Fruit fly (Drosophila melanogaster) whole organism, embryonic: ENCODE data around the gene hll.

Experiments
- CG16815 ChIP-seq: fragments of 200-800 bp; sonication (Bioruptor generic); optimal IDR thresholded peaks from 3 replicates; lab custom pipeline; 2017; ENCODE audit warnings: missing biosample characterization, mild to moderate bottlenecking, missing genetic modification characterization
- CG2129 ChIP-seq: fragments of 200-800 bp; sonication (Bioruptor generic); IDR thresholded peaks from 2 replicates; pipeline ENCODE4 v1.3.6; 2022; ENCODE audit warnings: missing biosample characterization, missing genetic modification characterization; ENCODE audit not compliant: partially characterized antibody
- CG6689 ChIP-seq: fragments of 200-800 bp; sonication (Bioruptor generic); IDR thresholded peaks from 2 replicates; pipeline ENCODE4 v1.3.6; 2022; ENCODE audit warnings: missing biosample characterization, missing genetic modification characterization
- CG9817 ChIP-seq: fragments of 200-800 bp; sonication (Bioruptor generic); optimal IDR thresholded peaks from 2 replicates; lab custom pipeline; 2018; ENCODE audit warnings: missing biosample characterization, mild to moderate bottlenecking, missing genetic modification characterization, moderate library complexity
- NC2β ChIP-seq: fragments of 200-800 bp; sonication (Bioruptor generic); optimal IDR thresholded peaks from 2 replicates; lab custom pipeline; 2016; ENCODE audit warnings: missing biosample characterization, missing genetic modification characterization
- caup ChIP-seq: fragments of 200-800 bp; sonication (Bioruptor generic); optimal IDR thresholded peaks from 3 replicates; lab custom pipeline; 2017; ENCODE audit warnings: missing biosample characterization, mild to moderate bottlenecking, missing genetic modification characterization, moderate library complexity; ENCODE audit not compliant: severe bottlenecking
- nom ChIP-seq: fragments of 200-800 bp; sonication (Bioruptor generic); optimal IDR thresholded peaks from 2 replicates; lab custom pipeline; 2017; ENCODE audit warnings: missing biosample characterization, missing genetic modification characterization, mild to moderate bottlenecking, moderate library complexity, missing genetic modification reagents
- oc ChIP-seq: fragments of 200-800 bp; sonication (Bioruptor generic); optimal IDR thresholded peaks from 2 replicates; lab custom pipeline; 2018; ENCODE audit warnings: missing biosample characterization, mild to moderate bottlenecking, missing genetic modification characterization, moderate library complexity
- wek ChIP-seq: fragments of 200-800 bp; sonication (Bioruptor generic); optimal IDR thresholded peaks from 3 replicates; lab custom pipeline; 2018; ENCODE audit warnings: missing biosample characterization, mild to moderate bottlenecking, missing genetic modification characterization, moderate library complexity

dm6 chr2L:14001887-14002286, 24.9 kb upstream of the hll start:
- TF ChIP-seq CG6689 (GFP tag; lab: Robert Waterston, UW) = no peak
- TF ChIP-seq oc = no peak
- TF ChIP-seq CG16815 (GFP tag; lab: Kevin White, UChicago) = no peak
- no peak for TF ChIP-seq NC2β
- no peak for TF ChIP-seq CG9817
- no peak for TF ChIP-seq CG2129 (GFP tag; lab: Robert Waterston, UW)
- no peak for TF ChIP-seq caup
- no peak for TF ChIP-seq wek (GFP tag; lab: Kevin White, UChicago)
- no peak for TF ChIP-seq nom (GFP tag; lab: Kevin White, UChicago)
